Fruit fly (Drosophila melanogaster): ENCODE results near the gene CG43391.

The CG43391 gene

dm6 chr3L:11587720-11588580, 7.1 kb upstream of the CG43391 start, which contains the start of gene rt (continued):
- TF ChIP-seq cg (GFP tag; optimal IDR thresholded peaks at IDR 0.05), result no peak
- TF ChIP-seq CG4617 (GFP tag; optimal IDR thresholded peaks at IDR 0.05; ENCODE audit: borderline replicate concordance), result no peak
- TF ChIP-seq Adf1 (GFP tag; IDR thresholded peaks at IDR 0.05), result 0 out of 2 replicates have a peak, but pooled peaks have one; percentile 20
- TF ChIP-seq CG17359 (tag; optimal IDR thresholded peaks at IDR 0.05), result peak; percentile 31
- peak; percentile 68 for TF ChIP-seq CG3407 (GFP tag; optimal IDR thresholded peaks at IDR 0.05)
- no peak for TF ChIP-seq TFAM (GFP tag; optimal IDR thresholded peaks at IDR 0.05)
- TF ChIP-seq Med (GFP tag), result peak; percentile 52
- no peak for TF ChIP-seq CG7963 (GFP tag; IDR thresholded peaks at IDR 0.05; ENCODE audit: partially characterized antibody)
- no peak for TF ChIP-seq Dbx (GFP tag; IDR thresholded peaks at IDR 0.05)
- peak; percentile 14 for TF ChIP-seq CG12071 (GFP tag; optimal IDR thresholded peaks at IDR 0.05)
- no peak for TF ChIP-seq Hr78 (GFP tag; optimal IDR thresholded peaks at IDR 0.05)
- peak; percentile 29 for TF ChIP-seq CG13296 (GFP tag; optimal IDR thresholded peaks at IDR 0.05)
- TF ChIP-seq ash1 (GFP tag; optimal IDR thresholded peaks at IDR 0.05), result no peak
- TF ChIP-seq CG17328 (GFP tag; IDR thresholded peaks at IDR 0.05), result peak; percentile 65
- peak; percentile 9 for TF ChIP-seq psq (GFP tag; optimal IDR thresholded peaks at IDR 0.05)
- peak; percentile 64 for TF ChIP-seq CG8388 (GFP tag; optimal IDR thresholded peaks at IDR 0.05)
- no peak for TF ChIP-seq CG9932 (GFP tag; IDR thresholded peaks at IDR 0.05)
- no peak for TF ChIP-seq CG8944 (GFP tag; optimal IDR thresholded peaks at IDR 0.05)
- TF ChIP-seq vfl (GFP tag; optimal IDR thresholded peaks at IDR 0.05), result no peak
- TF ChIP-seq caup (GFP tag; optimal IDR thresholded peaks at IDR 0.05; ENCODE audit: severe bottlenecking), result no peak
- no peak for TF ChIP-seq CG6272 (GFP tag; IDR thresholded peaks at IDR 0.05)
- TF ChIP-seq da (GFP tag; optimal IDR thresholded peaks at IDR 0.05), result no peak
- TF ChIP-seq nmo (GFP tag; optimal IDR thresholded peaks at IDR 0.05), result peak; percentile 69
- peak; percentile 21 for TF ChIP-seq CG9437 (GFP tag; optimal IDR thresholded peaks at IDR 0.05)
- peak; percentile 26 for TF ChIP-seq CG13624 (GFP tag; optimal IDR thresholded peaks at IDR 0.05)
- TF ChIP-seq grau (tag; optimal IDR thresholded peaks at IDR 0.05), result peak; percentile 62
- TF ChIP-seq CG17385 (GFP tag; optimal IDR thresholded peaks at IDR 0.05), result peak; percentile 50
- peak; percentile 48; the same call in 1 of the 3 replicates for TF ChIP-seq CG11695 (GFP tag; IDR thresholded peaks at IDR 0.05)
- TF ChIP-seq CTCF (GFP tag; optimal IDR thresholded peaks at IDR 0.05), result no peak
- peak; percentile 53 for TF ChIP-seq CG15601 (tag; optimal IDR thresholded peaks at IDR 0.05)
- TF ChIP-seq ems (GFP tag; optimal IDR thresholded peaks at IDR 0.05), result peak; percentile 27
- peak; percentile 24 for TF ChIP-seq CG17802 (tag; optimal IDR thresholded peaks at IDR 0.05)
- no peak for TF ChIP-seq Antp (GFP tag; optimal IDR thresholded peaks at IDR 0.05)
- TF ChIP-seq Vsx1 (GFP tag; optimal IDR thresholded peaks at IDR 0.05), result no peak
- TF ChIP-seq p53 (GFP tag; optimal IDR thresholded peaks at IDR 0.05), result no peak
- no peak for TF ChIP-seq rib (GFP tag; IDR thresholded peaks at IDR 0.05)
- peak; percentile 29 for TF ChIP-seq Nf-YB (GFP tag; optimal IDR thresholded peaks at IDR 0.05)
- TF ChIP-seq CG15479 (GFP tag; optimal IDR thresholded peaks at IDR 0.05), result no peak
- TF ChIP-seq otp (GFP tag; IDR thresholded peaks at IDR 0.05), result 0 out of 3 replicates have a peak, but pooled peaks have one; percentile 49
- peak; percentile 4 for TF ChIP-seq CG10654 (GFP tag; optimal IDR thresholded peaks at IDR 0.05)
- TF ChIP-seq MTF-1 (GFP tag; optimal IDR thresholded peaks at IDR 0.05; ENCODE audit: borderline replicate concordance), result peak; percentile 13
- peak; percentile 29; the same call in 1 of the 2 replicates for TF ChIP-seq CG31224 (GFP tag; IDR thresholded peaks at IDR 0.05)
- TF ChIP-seq CG5953 (GFP tag; IDR thresholded peaks at IDR 0.05), result peak; percentile 37; the same call in 1 of the 2 replicates
- TF ChIP-seq CG9727 (GFP tag; optimal IDR thresholded peaks at IDR 0.05), result peak; percentile 64
- peak; percentile 73 for TF ChIP-seq CG17829 (tag; optimal IDR thresholded peaks at IDR 0.05)
- TF ChIP-seq sens-2 (GFP tag; IDR thresholded peaks at IDR 0.05), result peak; percentile 27; the same call in 1 of the 2 replicates
- peak; percentile 27 for TF ChIP-seq Lhr (GFP tag; optimal IDR thresholded peaks at IDR 0.05)
- no peak for TF ChIP-seq Trl (optimal IDR thresholded peaks at IDR 0.05)
- TF ChIP-seq Trl (GFP tag; optimal IDR thresholded peaks at IDR 0.05), result peak; percentile 39
